Fruit fly (Drosophila melanogaster): ENCODE measurements around the gene Sod1.

Gene Sod1

DNA sequence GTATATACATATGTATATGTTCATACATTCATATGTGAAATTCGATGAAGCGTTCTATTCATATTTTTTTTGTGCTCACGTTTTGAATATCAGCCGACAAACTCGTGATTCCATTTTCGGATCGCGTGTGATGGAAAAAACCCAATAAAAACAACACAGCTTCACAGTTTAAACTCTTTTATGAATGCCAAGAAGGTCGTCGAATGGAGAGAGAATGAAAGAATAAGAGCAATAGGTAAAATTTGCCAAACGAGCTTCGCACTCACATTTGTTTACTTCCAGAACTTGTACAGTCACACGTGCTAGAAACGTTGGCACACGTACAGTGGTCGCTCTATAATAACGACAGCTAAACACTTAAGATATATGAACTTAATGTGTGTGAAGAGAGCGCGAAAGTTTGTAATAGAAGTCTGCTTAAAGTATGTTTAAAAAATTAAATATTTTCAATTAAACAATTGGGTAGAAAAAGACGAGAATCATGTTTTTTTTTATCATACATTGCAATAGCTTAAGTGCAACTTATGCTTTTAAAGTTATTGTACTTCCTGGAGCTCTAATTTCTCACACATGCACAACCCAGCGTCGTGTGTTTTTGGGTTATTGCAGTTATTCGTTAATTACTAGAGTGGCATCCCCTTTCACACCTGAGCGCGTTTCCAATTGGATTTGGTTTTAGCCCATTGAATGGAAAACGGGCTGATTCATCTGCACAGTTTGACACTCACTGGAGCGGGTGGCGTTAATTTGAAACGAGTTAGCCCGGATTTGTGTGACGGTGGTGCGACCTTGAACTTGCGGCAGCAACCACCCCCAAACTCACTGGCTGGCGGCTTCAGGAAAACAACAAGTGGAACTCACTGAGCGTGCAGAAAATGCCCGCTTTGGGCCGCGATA lies 12.3 kb upstream of the Sod1 start (continued):
- TF ChIP-seq mld (GFP tag; IDR thresholded peaks at IDR 0.05; ENCODE audit: partially characterized antibody): no peak
- peak; percentile 22 for TF ChIP-seq caup (GFP tag; optimal IDR thresholded peaks at IDR 0.05; ENCODE audit: severe bottlenecking)
- no peak for TF ChIP-seq CG1024 (GFP tag; IDR thresholded peaks at IDR 0.05)
- peak; percentile 81 for TF ChIP-seq grau (tag; optimal IDR thresholded peaks at IDR 0.05)
- no peak for TF ChIP-seq CG12942 (GFP tag; optimal IDR thresholded peaks at IDR 0.05)
- no peak for TF ChIP-seq eve (GFP tag; optimal IDR thresholded peaks at IDR 0.05)
- TF ChIP-seq lola (GFP tag; optimal IDR thresholded peaks at IDR 0.05): no peak
- TF ChIP-seq CG4730 (GFP tag; IDR thresholded peaks at IDR 0.05): no peak
- TF ChIP-seq CG13123 (GFP tag; optimal IDR thresholded peaks at IDR 0.05): no peak
- no peak for TF ChIP-seq Mrtf (GFP tag; IDR thresholded peaks at IDR 0.05)
- TF ChIP-seq fd102C (GFP tag; optimal IDR thresholded peaks at IDR 0.05): no peak
- no peak for TF ChIP-seq D (optimal IDR thresholded peaks at IDR 0.05)
- TF ChIP-seq D (GFP tag; optimal IDR thresholded peaks at IDR 0.05): no peak
- no peak for TF ChIP-seq inv (GFP tag; IDR thresholded peaks at IDR 0.05; ENCODE audit: partially characterized antibody)
- no peak for TF ChIP-seq Max (GFP tag; optimal IDR thresholded peaks at IDR 0.05)
- TF ChIP-seq CG13775 (GFP tag; optimal IDR thresholded peaks at IDR 0.05): no peak
- no peak for TF ChIP-seq CG16779 (GFP tag; IDR thresholded peaks at IDR 0.05)
- TF ChIP-seq CG14860 (GFP tag; IDR thresholded peaks at IDR 0.05; ENCODE audit: partially characterized antibody): no peak
- peak; percentile 79 for TF ChIP-seq Med (GFP tag)
- no peak for TF ChIP-seq repo (GFP tag; optimal IDR thresholded peaks at IDR 0.05)
- TF ChIP-seq Nf-YC (tag; optimal IDR thresholded peaks at IDR 0.05): no peak
- TF ChIP-seq dysf (GFP tag; IDR thresholded peaks at IDR 0.05): 0 out of 3 replicates have a peak, but pooled peaks have one; percentile 29
- TF ChIP-seq CG7357 (GFP tag; IDR thresholded peaks at IDR 0.05): no peak
- TF ChIP-seq Eip74EF (GFP tag; optimal IDR thresholded peaks at IDR 0.05): no peak
- TF ChIP-seq CG1529 (GFP tag; optimal IDR thresholded peaks at IDR 0.05): no peak
- no peak for TF ChIP-seq CG9797 (GFP tag; optimal IDR thresholded peaks at IDR 0.05)
- no peak for TF ChIP-seq CG10462 (GFP tag; optimal IDR thresholded peaks at IDR 0.05)
- no peak for TF ChIP-seq Antp (GFP tag; optimal IDR thresholded peaks at IDR 0.05)
- TF ChIP-seq tx (GFP tag; optimal IDR thresholded peaks at IDR 0.05): no peak
- no peak for TF ChIP-seq CG11456 (GFP tag; IDR thresholded peaks at IDR 0.05)
- TF ChIP-seq ato (GFP tag; IDR thresholded peaks at IDR 0.05; ENCODE audit: partially characterized antibody): no peak
- peak; percentile 26 for TF ChIP-seq Meics (GFP tag; optimal IDR thresholded peaks at IDR 0.05)
- no peak for TF ChIP-seq unpg (GFP tag; optimal IDR thresholded peaks at IDR 0.05)
- no peak for TF ChIP-seq pb (GFP tag; optimal IDR thresholded peaks at IDR 0.05)
- TF ChIP-seq CG10274 (GFP tag; optimal IDR thresholded peaks at IDR 0.05): no peak
- TF ChIP-seq ssp (GFP tag; IDR thresholded peaks at IDR 0.05): no peak
- TF ChIP-seq Bteb2 (GFP tag; optimal IDR thresholded peaks at IDR 0.05): no peak
- no peak for TF ChIP-seq CG34422 (GFP tag; IDR thresholded peaks at IDR 0.05)
- TF ChIP-seq sens (GFP tag): peak; percentile 72
- no peak for TF ChIP-seq mirr (GFP tag; optimal IDR thresholded peaks at IDR 0.05)
- no peak for TF ChIP-seq YL-1 (GFP tag; optimal IDR thresholded peaks at IDR 0.05)
- peak; percentile 14 for TF ChIP-seq Fer3 (tag; optimal IDR thresholded peaks at IDR 0.05)
- no peak for TF ChIP-seq Hr3 (GFP tag; optimal IDR thresholded peaks at IDR 0.05)
- TF ChIP-seq dpn (GFP tag; optimal IDR thresholded peaks at IDR 0.05): no peak
- no peak for TF ChIP-seq croc (GFP tag; conservative IDR thresholded peaks at IDR 0.05)
- no peak for TF ChIP-seq ac (GFP tag; optimal IDR thresholded peaks at IDR 0.05)
- 0 out of 2 replicates have a peak, but pooled peaks have one; percentile 16 for TF ChIP-seq NFAT (GFP tag; IDR thresholded peaks at IDR 0.05)
- peak; percentile 27 for TF ChIP-seq Dip3 (GFP tag; optimal IDR thresholded peaks at IDR 0.05)
- no peak for TF ChIP-seq CG18476 (GFP tag; optimal IDR thresholded peaks at IDR 0.05)

Data from whole organism, embryonic.